Worm (Caenorhabditis elegans): ENCODE results near the gene dpy-9.
A peak's percentile ranks its signal among the peaks of the same experiment; 100 is the strongest.

dpy-9 gene

DNA sequence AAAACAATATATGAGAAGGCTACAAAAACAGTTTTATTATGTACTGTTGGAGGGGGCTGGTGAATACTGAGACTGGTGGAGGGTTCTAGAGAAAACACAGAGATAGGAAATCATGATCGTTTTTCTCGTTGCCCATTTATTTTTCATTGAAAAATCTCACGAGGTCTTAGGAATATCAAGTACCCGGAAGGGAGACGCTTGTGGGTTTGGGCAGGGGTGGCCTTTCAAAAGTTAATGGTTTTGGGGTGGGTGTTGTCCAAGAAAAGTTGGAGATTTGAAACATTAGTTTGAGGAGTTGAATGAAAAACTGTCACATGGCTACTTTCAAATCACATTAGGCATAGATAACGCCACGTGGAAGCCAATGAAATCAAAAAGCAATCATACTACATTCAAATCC is 35.7 kb upstream of the dpy-9 start (continued):
- TF ChIP-seq nhr-76 (tag; optimal IDR thresholded peaks at IDR 0.05) (no peak), snu-23 (GFP tag; optimal IDR thresholded peaks at IDR 0.05) (peak; percentile 23), jun-1 (tag; optimal IDR thresholded peaks at IDR 0.05) (no peak)

DNA sequence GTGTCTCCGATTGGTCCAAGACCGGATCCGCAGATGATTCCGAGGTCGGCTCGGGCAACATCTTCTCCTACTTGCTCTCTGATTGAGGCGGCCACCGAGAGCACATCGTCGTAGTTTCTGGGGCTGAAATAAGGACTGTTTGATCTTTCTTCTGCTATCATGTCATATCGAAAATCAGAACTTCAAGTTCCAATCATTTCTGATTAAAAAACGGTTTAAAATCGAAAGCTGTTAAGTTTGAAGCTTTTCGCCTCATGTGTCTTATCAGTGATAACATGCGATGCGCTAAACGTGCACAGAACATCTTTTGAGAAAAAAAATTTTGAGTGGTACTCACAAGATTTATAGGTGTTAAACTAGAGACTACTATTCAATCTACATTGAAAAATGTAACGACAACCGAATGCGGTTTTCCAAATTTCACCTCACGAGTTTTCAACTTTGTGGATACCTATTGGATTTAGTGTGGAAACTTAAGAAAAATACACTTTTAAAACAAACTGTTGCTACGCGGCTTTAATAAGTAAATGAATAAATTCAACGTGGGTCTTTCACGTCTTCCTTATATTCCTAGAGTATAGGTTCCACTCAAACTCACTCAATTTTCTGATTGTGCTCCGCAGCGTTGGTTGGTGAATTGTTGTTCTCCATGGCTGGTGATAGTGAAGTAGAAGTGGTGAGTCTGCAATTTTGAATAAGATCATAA is 35.1 kb upstream of the dpy-9 start:
- TF ChIP-seq nhr-85 (tag) = peak; percentile 51
- no peak for TF ChIP-seq ceh-90 (tag; optimal IDR thresholded peaks at IDR 0.05)
- no peak for TF ChIP-seq efl-1 (optimal IDR thresholded peaks at IDR 0.05)
- TF ChIP-seq efl-1 (GFP tag; optimal IDR thresholded peaks at IDR 0.05 in 1 of 2) = peak in 1 of 2 experiments; percentile 93

- no peak for TF ChIP-seq nhr-84 (tag; optimal IDR thresholded peaks at IDR 0.05)
- TF ChIP-seq Y116A8C.19 (tag; optimal IDR thresholded peaks at IDR 0.05; ENCODE audit: borderline replicate concordance) = no peak
- peak; percentile 10 for TF ChIP-seq elt-2 (tag; optimal IDR thresholded peaks at IDR 0.05)
- TF ChIP-seq nhr-85 (tag) = peak; percentile 77
- no peak for TF ChIP-seq efl-1 (optimal IDR thresholded peaks at IDR 0.05)
- peak in 1 of 2 experiments; percentile 79 for TF ChIP-seq efl-1 (GFP tag; optimal IDR thresholded peaks at IDR 0.05 in 1 of 2)
- no peak for TF ChIP-seq lir-3 (tag; optimal IDR thresholded peaks at IDR 0.05; ENCODE audit: poor library complexity)
- TF ChIP-seq nhr-47 (tag; optimal IDR thresholded peaks at IDR 0.05) = no peak
- TF ChIP-seq unc-130 (tag; optimal IDR thresholded peaks at IDR 0.05) = no peak
Measured at ce11 chrIV:293163-293755, 34.3 kb upstream of the dpy-9 start.

DNA sequence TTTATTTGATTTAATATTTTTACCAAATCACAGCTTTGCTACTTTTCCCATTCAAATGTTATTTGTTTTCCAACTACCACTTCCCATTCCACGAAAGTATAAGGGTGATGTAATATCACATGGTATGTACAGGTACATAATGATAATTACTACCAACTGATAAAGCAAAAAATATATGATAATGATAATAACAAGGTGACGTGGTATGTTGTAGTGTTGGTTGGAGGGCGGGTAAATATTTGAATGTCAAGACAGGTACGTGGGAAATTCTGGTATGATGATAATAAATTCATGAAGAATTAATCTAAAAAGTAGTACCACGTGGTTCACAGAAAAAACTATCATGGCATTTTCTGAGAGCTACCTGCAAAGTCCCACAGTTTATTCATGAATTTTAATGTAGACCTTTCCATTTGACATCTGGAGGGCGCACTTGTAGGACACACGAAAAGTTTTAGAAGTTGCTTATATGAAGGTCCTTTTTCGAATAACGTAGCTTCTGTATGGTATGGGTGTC is 32.9 kb upstream of the dpy-9 start:
- TF ChIP-seq sox-4 (tag; optimal IDR thresholded peaks at IDR 0.05) (no peak), ceh-88 (GFP tag; IDR thresholded peaks at IDR 0.05) (no peak), unc-130 (tag; optimal IDR thresholded peaks at IDR 0.05) (no peak), nhr-19 (GFP tag; conservative IDR thresholded peaks at IDR 0.05) (peak; percentile 28; the same call in 1 of the 2 replicates), egl-27 (tag; optimal IDR thresholded peaks at IDR 0.05) (no peak), ama-1 (optimal IDR thresholded peaks at IDR 0.05) (peak; percentile 20), unc-30 (tag; optimal IDR thresholded peaks at IDR 0.05) (no peak), lin-35 (GFP tag; optimal IDR thresholded peaks at IDR 0.05) (peak in 1 of 2 experiments; percentile 26), nhr-85 (tag) (peak; percentile 39), lin-39 (tag; optimal IDR thresholded peaks at IDR 0.05) (no peak), hpl-2 (GFP tag; optimal IDR thresholded peaks at IDR 0.05) (peak; percentile 25), zip-4 (GFP tag; optimal IDR thresholded peaks at IDR 0.05) (no peak), nhr-47 (tag; optimal IDR thresholded peaks at IDR 0.05) (peak; percentile 22), nhr-237 (tag; optimal IDR thresholded peaks at IDR 0.05) (no peak), jun-1 (tag; optimal IDR thresholded peaks at IDR 0.05) (peak; percentile 76), egl-13 (tag; optimal IDR thresholded peaks at IDR 0.05) (no peak), pqm-1 (tag; optimal IDR thresholded peaks at IDR 0.05) (peak; percentile 96), nhr-12 (tag; optimal IDR thresholded peaks at IDR 0.05) (no peak), nhr-11 (tag; optimal IDR thresholded peaks at IDR 0.05) (no peak), blmp-1 (tag; optimal IDR thresholded peaks at IDR 0.05) (no peak), lin-15B (tag; optimal IDR thresholded peaks at IDR 0.05) (no peak), efl-3 (GFP tag; optimal IDR thresholded peaks at IDR 0.05) (no peak), nhr-90 (tag; optimal IDR thresholded peaks at IDR 0.05; ENCODE audit: poor library complexity) (peak; percentile 78), fkh-10 (GFP tag; optimal IDR thresholded peaks at IDR 0.05) (no peak), alr-1 (tag; optimal IDR thresholded peaks at IDR 0.05; ENCODE audit: borderline replicate concordance) (no peak), aha-1 (tag; optimal IDR thresholded peaks at IDR 0.05) (no peak), snu-23 (GFP tag; optimal IDR thresholded peaks at IDR 0.05) (peak; percentile 48), fos-1 (tag; optimal IDR thresholded peaks at IDR 0.05) (no peak), zag-1 (tag; optimal IDR thresholded peaks at IDR 0.05) (no peak), tbx-2 (tag; optimal IDR thresholded peaks at IDR 0.05) (peak; percentile 9), C16A3.4 (tag; optimal IDR thresholded peaks at IDR 0.05) (no peak), lir-3 (tag; optimal IDR thresholded peaks at IDR 0.05; ENCODE audit: poor library complexity) (peak; percentile 23), nhr-71 (tag; optimal IDR thresholded peaks at IDR 0.05) (peak; percentile 50), sptf-1 (tag; optimal IDR thresholded peaks at IDR 0.05) (no peak), fkh-4 (tag; optimal IDR thresholded peaks at IDR 0.05; ENCODE audit: borderline replicate concordance) (no peak), mab-9 (GFP tag; IDR thresholded peaks at IDR 0.05) (no peak), nhr-84 (tag; optimal IDR thresholded peaks at IDR 0.05) (no peak), nhr-28 (tag; optimal IDR thresholded peaks at IDR 0.05) (no peak), efl-1 (optimal IDR thresholded peaks at IDR 0.05) (no peak), efl-1 (GFP tag; optimal IDR thresholded peaks at IDR 0.05 in 1 of 2) (peak in 1 of 2 experiments; percentile 90)

Data from whole organism, L1 larva.